Worm (Caenorhabditis elegans): ENCODE results near the gene F46C8.1.

ce11 chrX:7563425-7563824 is 15.2 kb downstream of the F46C8.1 start:
- no peak for TF ChIP-seq lin-39 (tag; optimal IDR thresholded peaks at IDR 0.05)
- no peak for TF ChIP-seq aly-2 (tag; optimal IDR thresholded peaks at IDR 0.05)
- no peak for TF ChIP-seq dmd-4 (tag; optimal IDR thresholded peaks at IDR 0.05)
- TF ChIP-seq lin-13 (GFP tag; optimal IDR thresholded peaks at IDR 0.05) = no peak
- no peak for TF ChIP-seq nhr-21 (tag; optimal IDR thresholded peaks at IDR 0.05)
- no peak for TF ChIP-seq nhr-77 (tag; optimal IDR thresholded peaks at IDR 0.05)
- TF ChIP-seq ama-1 (optimal IDR thresholded peaks at IDR 0.05) = no peak
- TF ChIP-seq elt-1 (tag; optimal IDR thresholded peaks at IDR 0.05) = no peak

All from whole organism, L2 larva.